Worm (Caenorhabditis elegans): Measurements from ENCODE around the gene Y54F10BM.23.

ce11 chrIII:2291139-2291538 lies 11.8 kb upstream of the Y54F10BM.23 start, which contains the start of gene fbxa-219:
- TF ChIP-seq nhr-12 (tag; optimal IDR thresholded peaks at IDR 0.05) (no peak), aly-2 (tag; optimal IDR thresholded peaks at IDR 0.05) (no peak), blmp-1 (tag; optimal IDR thresholded peaks at IDR 0.05; ENCODE audit: insufficient read depth) (no peak), elt-3 (tag; optimal IDR thresholded peaks at IDR 0.05) (no peak), nhr-11 (tag; optimal IDR thresholded peaks at IDR 0.05) (no peak), lin-13 (GFP tag; optimal IDR thresholded peaks at IDR 0.05) (no peak), mdl-1 (tag; optimal IDR thresholded peaks at IDR 0.05) (no peak), ceh-82 (tag; optimal IDR thresholded peaks at IDR 0.05) (no peak)

All from whole organism, L2 larva.